Worm (Caenorhabditis elegans): ENCODE results near the gene lpl-1.

DNA sequence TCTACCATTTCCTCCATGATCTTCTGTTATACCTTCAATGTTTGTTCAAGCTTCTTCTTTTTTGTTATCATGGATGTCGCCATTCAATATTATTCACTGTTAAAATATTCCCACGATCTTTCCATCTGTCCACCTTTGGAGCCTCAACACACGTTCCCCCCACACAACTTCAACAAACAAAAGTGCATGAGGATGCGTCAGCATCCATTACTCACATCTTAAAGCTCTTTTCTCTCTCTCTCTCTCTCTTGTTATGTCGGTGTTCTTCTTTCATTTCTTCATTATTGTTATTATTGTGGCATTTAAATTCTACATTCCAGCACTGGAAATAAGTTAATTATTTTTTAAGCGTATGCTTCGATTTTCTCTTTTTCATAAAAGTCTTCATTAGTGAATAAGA, 20.2 kb upstream of the lpl-1 start:
- TF ChIP-seq unc-62 (GFP tag; optimal IDR thresholded peaks at IDR 0.05): no peak
- no peak for TF ChIP-seq zag-1 (tag; optimal IDR thresholded peaks at IDR 0.05)
- TF ChIP-seq nhr-10 (tag; optimal IDR thresholded peaks at IDR 0.05): no peak
- TF ChIP-seq lin-39 (tag; optimal IDR thresholded peaks at IDR 0.05): no peak
